Worm (Caenorhabditis elegans) whole organism, mixed stage, embryonic: ENCODE data around the gene F38E11.6.

ENCODE experiments used
- bed-3 ChIP-seq: fragments of 200-800 bp; sonication (Bioruptor generic); optimal IDR thresholded peaks from 3 replicates; lab custom pipeline; 2018; ENCODE audit warnings: mild to moderate bottlenecking, missing genetic modification characterization, moderate library complexity, missing compliant biosample characterization
- blmp-1 ChIP-seq: fragments of 150-350 bp; optimal IDR thresholded peaks from 2 replicates; lab custom pipeline; 2014; ENCODE audit warnings: missing biosample characterization, missing genetic modification characterization
- ceh-39 ChIP-seq: fragments of 150-350 bp; optimal IDR thresholded peaks from 2 replicates; lab custom pipeline; 2014; ENCODE audit warnings: missing biosample characterization, missing genetic modification characterization
- ceh-43 ChIP-seq: fragments of 200-800 bp; sonication (Bioruptor generic); optimal IDR thresholded peaks from 2 replicates; lab custom pipeline; 2018; ENCODE audit warnings: mild to moderate bottlenecking, missing genetic modification characterization, moderate library complexity, missing compliant biosample characterization
- ceh-83 ChIP-seq: fragments of 200-800 bp; sonication (Bioruptor generic); optimal IDR thresholded peaks from 2 replicates; lab custom pipeline; 2018; ENCODE audit warnings: mild to moderate bottlenecking, missing genetic modification characterization, missing compliant biosample characterization
- ces-1 ChIP-seq: fragments of 150-350 bp; optimal IDR thresholded peaks from 2 replicates; lab custom pipeline; 2014; ENCODE audit warnings: missing biosample characterization, missing genetic modification reagents, missing genetic modification characterization
- cnd-1 ChIP-seq: fragments of 200-800 bp; sonication (Bioruptor generic); optimal IDR thresholded peaks from 2 replicates; lab custom pipeline; 2018; ENCODE audit warnings: mild to moderate bottlenecking, missing genetic modification characterization, missing compliant biosample characterization
- drap-1 ChIP-seq: fragments of 200-800 bp; sonication (Bioruptor generic); optimal IDR thresholded peaks from 3 replicates; lab custom pipeline; 2018; ENCODE audit warnings: mild to moderate bottlenecking, missing genetic modification characterization, missing compliant biosample characterization
- elt-3 ChIP-seq: fragments of 150-350 bp; optimal IDR thresholded peaks from 2 replicates; lab custom pipeline; 2014; ENCODE audit warnings: missing biosample characterization, missing genetic modification characterization
- ham-2 ChIP-seq: fragments of 200-800 bp; sonication (Bioruptor generic); optimal IDR thresholded peaks from 2 replicates; lab custom pipeline; 2018; ENCODE audit warnings: mild to moderate bottlenecking, missing genetic modification characterization, missing compliant biosample characterization
- hlh-1 ChIP-seq: fragments of 150-350 bp; optimal IDR thresholded peaks from 2 replicates; lab custom pipeline; 2014; ENCODE audit warnings: missing biosample characterization, missing genetic modification reagents, missing genetic modification characterization
- lin-13 ChIP-seq: fragments of 150-350 bp; optimal IDR thresholded peaks from 2 replicates; lab custom pipeline; 2014; ENCODE audit warnings: missing biosample characterization, missing genetic modification characterization
- lin-32 ChIP-seq: fragments of 200-800 bp; sonication (Bioruptor generic); optimal IDR thresholded peaks from 2 replicates; lab custom pipeline; 2018; ENCODE audit warnings: mild to moderate bottlenecking, missing genetic modification characterization, missing compliant biosample characterization
- lsy-2 ChIP-seq: fragments of 150-350 bp; optimal IDR thresholded peaks from 2 replicates; lab custom pipeline; 2014; ENCODE audit warnings: missing biosample characterization, missing genetic modification characterization
- mab-5 ChIP-seq: fragments of 150-350 bp; optimal IDR thresholded peaks from 2 replicates; lab custom pipeline; 2014; ENCODE audit warnings: missing biosample characterization, missing genetic modification characterization
- mep-1 ChIP-seq: fragments of 150-350 bp; optimal IDR thresholded peaks from 2 replicates; lab custom pipeline; 2017; ENCODE audit warnings: missing biosample characterization, missing genetic modification reagents, missing genetic modification characterization, inconsistent platforms
- mls-2 ChIP-seq: sonication (generic microtip); optimal IDR thresholded peaks from 2 replicates; lab custom pipeline; 2016; ENCODE audit warnings: mild to moderate bottlenecking, missing genetic modification characterization, moderate library complexity, missing compliant biosample characterization
- nhr-2 ChIP-seq: fragments of 150-350 bp; optimal IDR thresholded peaks from 2 replicates; lab custom pipeline; 2014; ENCODE audit warnings: missing biosample characterization, missing genetic modification characterization
- nhr-28 ChIP-seq: fragments of 150-350 bp; optimal IDR thresholded peaks from 2 replicates; lab custom pipeline; 2014; ENCODE audit warnings: missing biosample characterization, missing genetic modification characterization
- nhr-76 ChIP-seq: sonication (generic microtip); optimal IDR thresholded peaks from 2 replicates; lab custom pipeline; 2017; ENCODE audit warnings: missing biosample characterization, missing genetic modification characterization
- pha-4 ChIP-seq: fragments of 150-350 bp; optimal IDR thresholded peaks from 2 replicates; lab custom pipeline; 2018; ENCODE audit warnings: missing biosample characterization, missing genetic modification reagents, missing genetic modification characterization
- sem-2 ChIP-seq: fragments of 200-800 bp; sonication (Bioruptor generic); optimal IDR thresholded peaks from 2 replicates; lab custom pipeline; 2018; ENCODE audit warnings: mild to moderate bottlenecking, missing genetic modification characterization, missing compliant biosample characterization
- snpc-4 ChIP-seq: fragments of 150-350 bp; optimal IDR thresholded peaks from 2 replicates; lab custom pipeline; 2014; ENCODE audit warnings: missing biosample characterization, missing genetic modification characterization
- tbx-8 ChIP-seq: fragments of 200-800 bp; sonication (Bioruptor generic); optimal IDR thresholded peaks from 2 replicates; lab custom pipeline; 2018; ENCODE audit warnings: mild to moderate bottlenecking, missing genetic modification characterization, moderate library complexity, missing compliant biosample characterization
- unc-120 ChIP-seq: sonication (generic microtip); optimal IDR thresholded peaks from 2 replicates; lab custom pipeline; 2017; ENCODE audit warnings: missing genetic modification characterization, missing compliant biosample characterization; ENCODE audit not compliant: poor library complexity, severe bottlenecking
- unc-62 ChIP-seq: fragments of 150-350 bp; optimal IDR thresholded peaks from 2 replicates; lab custom pipeline; 2014; ENCODE audit warnings: missing biosample characterization, missing genetic modification reagents, missing genetic modification characterization
- zip-8 ChIP-seq: fragments of 150-350 bp; optimal IDR thresholded peaks from 2 replicates; lab custom pipeline; 2014; ENCODE audit warnings: missing biosample characterization, missing genetic modification characterization
- ztf-11 ChIP-seq: fragments of 150-350 bp; optimal IDR thresholded peaks from 2 replicates; lab custom pipeline; 2014; ENCODE audit warnings: missing biosample characterization, missing genetic modification characterization

Gene F38E11.6

ce11 chrIV:9467418-9467817, at the start of gene F38E11.6:
F38E11.6 (minus strand) TSS chrIV:9467518.
- TF ChIP-seq nhr-76 (tag; lab: Kevin White, UChicago) (no peak), ceh-39 (tag; lab: Kevin White, UChicago) (no peak)

DNA sequence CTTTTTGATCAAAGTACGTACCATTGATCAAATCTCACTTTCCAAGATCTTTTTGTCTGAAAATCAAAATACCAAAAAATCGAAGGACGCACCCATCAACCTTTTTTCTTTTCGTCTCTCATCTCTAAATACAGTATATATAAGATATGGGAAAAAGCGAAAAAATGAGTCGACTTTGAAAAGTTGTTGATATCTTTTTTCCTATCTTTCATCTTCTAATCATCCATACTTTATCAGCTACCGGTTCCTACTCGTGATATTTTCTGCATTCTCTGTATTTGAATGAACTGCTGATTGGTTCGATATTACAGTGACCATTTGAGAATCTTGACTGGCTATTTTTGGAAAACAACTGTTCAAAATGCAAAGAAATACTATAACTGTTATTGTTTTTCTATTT, 49.5 kb upstream of the F38E11.6 start, which contains the start of gene C33A12.19:
TSS of gene C33A12.19 (plus strand) at position 169 of the 400 bp plus-strand sequence.
- no peak for TF ChIP-seq sem-2 (GFP tag; lab: Kevin White, UChicago)
- TF ChIP-seq ceh-39 (tag; lab: Kevin White, UChicago), result no peak
- TF ChIP-seq lin-13 (tag; lab: Kevin White, UChicago), result no peak
- TF ChIP-seq unc-120 (tag; lab: Kevin White, UChicago), result no peak
- TF ChIP-seq elt-3 (tag; lab: Kevin White, UChicago), result no peak
- no peak for TF ChIP-seq hlh-1 (tag; lab: Kevin White, UChicago)
- TF ChIP-seq mab-5 (tag; lab: Kevin White, UChicago), result no peak
- TF ChIP-seq cnd-1, result no peak
- TF ChIP-seq pha-4, result no peak
- TF ChIP-seq blmp-1 (tag; lab: Kevin White, UChicago), result no peak
- TF ChIP-seq ceh-83 (GFP tag; lab: Kevin White, UChicago), result no peak
- TF ChIP-seq snpc-4 (tag; lab: Kevin White, UChicago), result no peak

DNA sequence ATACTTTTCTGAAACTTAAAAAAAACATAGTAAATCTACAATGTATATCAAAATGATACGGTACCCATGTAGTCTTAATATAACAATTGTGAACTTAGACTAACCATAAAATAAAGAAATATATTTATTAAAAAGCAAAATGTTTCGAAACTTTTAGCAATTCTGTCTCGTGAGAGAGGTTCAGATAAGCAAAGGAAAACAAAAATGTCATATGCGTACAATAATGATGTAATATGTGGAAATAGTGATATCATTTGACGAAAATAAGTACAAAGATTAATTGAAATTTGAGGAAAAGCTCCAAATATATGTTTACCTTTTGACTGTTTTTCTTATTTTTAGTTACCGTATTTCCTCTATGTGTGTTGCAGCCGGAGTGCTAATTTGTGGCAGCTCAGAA, 46.8 kb upstream of the F38E11.6 start:
- TF ChIP-seq zip-8 (tag; lab: Kevin White, UChicago), result no peak
- no peak for TF ChIP-seq blmp-1 (tag; lab: Kevin White, UChicago)
- TF ChIP-seq bed-3, result no peak
- TF ChIP-seq drap-1 (GFP tag; lab: Kevin White, UChicago), result no peak
- TF ChIP-seq ces-1 (GFP tag; lab: Kevin White, UChicago), result no peak
- no peak for TF ChIP-seq nhr-28 (tag; lab: Kevin White, UChicago)
- TF ChIP-seq mep-1 (tag; lab: Kevin White, UChicago), result no peak
- TF ChIP-seq mls-2 (tag; lab: Kevin White, UChicago), result no peak
- TF ChIP-seq unc-120 (tag; lab: Kevin White, UChicago), result no peak
- no peak for TF ChIP-seq hlh-1 (tag; lab: Kevin White, UChicago)
- no peak for TF ChIP-seq lsy-2 (tag; lab: Kevin White, UChicago)
- no peak for TF ChIP-seq mab-5 (tag; lab: Kevin White, UChicago)
- no peak for TF ChIP-seq nhr-2 (tag; lab: Kevin White, UChicago)
- no peak for TF ChIP-seq lin-32 (GFP tag; lab: Kevin White, UChicago)
- TF ChIP-seq unc-62, result no peak
- TF ChIP-seq, all 35 proteins: peak for 0

ce11 chrIV:9513360-9513777, 46.1 kb upstream of the F38E11.6 start:
- no peak for TF ChIP-seq snpc-4 (tag; lab: Kevin White, UChicago)
- peak; percentile 41 for TF ChIP-seq ces-1 (GFP tag; lab: Kevin White, UChicago)
- peak; percentile 67 for TF ChIP-seq ham-2
- TF ChIP-seq mls-2 (tag; lab: Kevin White, UChicago), result no peak
- TF ChIP-seq ztf-11, result no peak
- TF ChIP-seq lsy-2 (tag; lab: Kevin White, UChicago), result peak; percentile 32
- TF ChIP-seq blmp-1 (tag; lab: Kevin White, UChicago), result peak; percentile 51
- no peak for TF ChIP-seq ceh-83 (GFP tag; lab: Kevin White, UChicago)
- no peak for TF ChIP-seq sem-2 (GFP tag; lab: Kevin White, UChicago)
- no peak for TF ChIP-seq zip-8 (tag; lab: Kevin White, UChicago)
- TF ChIP-seq nhr-2 (tag; lab: Kevin White, UChicago), result no peak
- no peak for TF ChIP-seq nhr-28 (tag; lab: Kevin White, UChicago)
- no peak for TF ChIP-seq ceh-43 (GFP tag; lab: Kevin White, UChicago)
- no peak for TF ChIP-seq lin-13 (tag; lab: Kevin White, UChicago)

ce11 chrIV:9512836-9513235, 45.5 kb upstream of the F38E11.6 start, which contains the start of gene C33A12.3:
C33A12.3 (minus strand) TSS chrIV:9513002.
- no peak for TF ChIP-seq lin-32 (GFP tag; lab: Kevin White, UChicago)

DNA sequence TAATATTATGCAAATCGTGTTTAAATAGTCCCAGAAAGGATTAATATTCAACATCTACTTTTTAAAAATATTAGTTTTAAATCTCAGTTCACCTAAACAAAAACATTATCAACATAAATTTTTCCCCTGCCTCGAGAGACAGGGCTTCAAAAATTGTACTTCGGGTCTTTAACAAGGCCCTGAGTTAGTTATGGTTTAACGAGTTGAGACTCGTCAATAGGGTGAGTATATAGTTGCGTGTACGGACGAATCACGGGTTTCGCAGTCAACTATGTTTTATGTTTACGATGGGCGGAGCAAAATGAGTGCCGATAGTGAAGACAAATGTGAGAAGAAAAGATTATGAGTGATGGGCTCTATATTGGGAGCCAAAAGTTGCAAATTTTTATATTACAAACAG, 44.3 kb upstream of the F38E11.6 start:
- TF ChIP-seq tbx-8 (no peak), nhr-28 (tag; lab: Kevin White, UChicago) (no peak), mab-5 (tag; lab: Kevin White, UChicago) (no peak)
